Worm (Caenorhabditis elegans) whole organism, L4 larva: ENCODE results near the gene ZK616.65.

ENCODE experiments used
- pqm-1 ChIP-seq: sonication (generic microtip); optimal IDR thresholded peaks from 2 replicates; lab custom pipeline; 2017; ENCODE audit warnings: missing biosample characterization, missing genetic modification characterization
- unc-39 ChIP-seq: sonication (generic microtip); optimal IDR thresholded peaks from 2 replicates; lab custom pipeline; 2017; ENCODE audit warnings: missing biosample characterization, missing genetic modification characterization

DNA sequence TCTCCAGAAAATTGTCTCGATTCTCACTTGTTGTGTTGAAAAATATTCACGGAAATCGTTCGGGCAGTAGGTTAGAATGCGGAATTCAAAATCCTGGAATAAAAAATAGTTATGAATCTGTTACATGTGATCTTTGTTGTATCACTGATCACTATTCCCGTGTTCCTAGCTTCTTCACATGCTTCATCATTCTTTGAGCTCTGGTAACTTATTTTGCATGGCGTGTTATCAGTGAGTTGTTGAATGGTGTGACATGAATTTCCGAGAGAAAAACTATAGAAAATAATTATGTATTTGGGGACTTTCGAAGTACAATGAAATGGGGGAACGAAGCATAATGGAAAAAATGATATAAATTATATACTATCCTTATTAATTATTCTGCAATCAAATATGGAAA lies 17.5 kb downstream of the ZK616.65 start:
- no peak for TF ChIP-seq unc-39 (tag; lab: Kevin White, UChicago)
- TF ChIP-seq pqm-1 (tag; lab: Kevin White, UChicago), result peak; percentile 22
